Worm (Caenorhabditis elegans): Measurements from ENCODE around the gene Y15E3A.4.
A peak's percentile ranks its signal among the peaks of the same experiment; 100 is the strongest.

Gene Y15E3A.4

ce11 chrX:15347680-15348079 is 16.9 kb downstream of the Y15E3A.4 start:
- TF ChIP-seq tab-1 (GFP tag; IDR thresholded peaks at IDR 0.05) (peak; percentile 82), ztf-23 (GFP tag; IDR thresholded peaks at IDR 0.05) (no peak), flt-1 (GFP tag; IDR thresholded peaks at IDR 0.05) (peak; percentile 68), cog-1 (tag; optimal IDR thresholded peaks at IDR 0.05) (peak; percentile 90), ref-1 (GFP tag; conservative IDR thresholded peaks at IDR 0.05) (no peak)

DNA sequence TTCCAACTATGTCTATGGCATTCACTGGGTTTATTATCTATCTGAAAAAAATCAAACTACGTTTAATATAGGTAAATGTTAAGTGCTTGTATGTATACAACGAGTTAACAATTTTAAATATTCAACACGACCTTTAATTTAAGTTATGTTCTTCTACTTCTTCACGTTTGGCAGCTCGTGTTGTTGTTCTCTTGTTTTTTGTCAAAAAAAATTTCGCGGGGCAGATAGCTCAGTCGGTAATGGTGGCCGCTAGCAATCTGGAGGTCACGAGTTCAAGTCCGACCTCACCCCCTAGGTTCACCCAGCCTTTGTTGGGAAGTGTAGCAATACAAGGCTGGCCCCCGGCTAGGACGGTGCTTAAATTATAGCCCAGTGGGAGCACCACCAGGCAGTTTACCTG is 22.1 kb downstream of the Y15E3A.4 start:
- TF ChIP-seq cog-1 (tag; optimal IDR thresholded peaks at IDR 0.05) (no peak), ref-1 (GFP tag; conservative IDR thresholded peaks at IDR 0.05) (no peak), tab-1 (GFP tag; IDR thresholded peaks at IDR 0.05) (no peak), T22C8.4 (GFP tag; IDR thresholded peaks at IDR 0.05) (no peak), med-1 (GFP tag; optimal IDR thresholded peaks at IDR 0.05; ENCODE audit: insufficient read depth) (no peak), ztf-29 (GFP tag; IDR thresholded peaks at IDR 0.05) (no peak), klf-2 (GFP tag; conservative IDR thresholded peaks at IDR 0.05) (no peak), flt-1 (GFP tag; IDR thresholded peaks at IDR 0.05) (no peak), ztf-23 (GFP tag; IDR thresholded peaks at IDR 0.05) (no peak)

DNA sequence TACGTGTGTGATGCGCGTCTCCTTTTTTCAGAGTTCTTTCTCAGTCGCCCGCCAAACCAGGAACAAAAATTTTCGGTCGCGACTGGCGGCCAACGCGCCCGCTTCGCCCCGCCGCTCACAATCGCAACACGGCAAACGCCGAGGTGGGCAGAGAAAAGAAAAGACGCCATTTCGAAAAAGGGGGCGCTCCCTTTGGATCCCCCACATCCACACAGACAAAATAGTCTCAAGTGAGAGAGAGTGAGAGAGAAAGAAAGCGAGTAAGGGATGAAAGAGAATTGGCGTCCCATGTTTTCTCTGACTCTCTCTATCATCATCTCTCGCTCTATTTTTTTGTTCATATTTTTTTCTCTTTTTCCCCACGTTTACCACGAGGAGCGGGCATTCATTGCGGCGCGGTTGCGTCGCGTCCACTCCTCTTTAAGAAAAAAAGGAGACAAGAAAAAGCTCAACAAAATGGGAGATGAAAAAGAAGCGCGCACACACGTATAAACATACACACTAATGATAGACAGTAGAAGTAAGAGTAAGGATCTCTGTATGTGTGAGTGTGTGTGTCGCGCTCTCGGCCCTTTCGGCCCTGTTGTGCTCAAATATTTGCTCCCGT is 23.2 kb downstream of the Y15E3A.4 start:
- TF ChIP-seq T22C8.4 (GFP tag; IDR thresholded peaks at IDR 0.05) (no peak), cog-1 (tag; optimal IDR thresholded peaks at IDR 0.05) (peak; percentile 35), ztf-23 (GFP tag; IDR thresholded peaks at IDR 0.05) (0 out of 2 replicates have a peak, but pooled peaks have one; percentile 19)

- TF ChIP-seq ztf-29 (GFP tag; IDR thresholded peaks at IDR 0.05) = no peak
- no peak for TF ChIP-seq T22C8.4 (GFP tag; IDR thresholded peaks at IDR 0.05)
- no peak for TF ChIP-seq cog-1 (tag; optimal IDR thresholded peaks at IDR 0.05)
- TF ChIP-seq flt-1 (GFP tag; IDR thresholded peaks at IDR 0.05) = no peak
- no peak for TF ChIP-seq ref-1 (GFP tag; conservative IDR thresholded peaks at IDR 0.05)
- no peak for TF ChIP-seq med-1 (GFP tag; optimal IDR thresholded peaks at IDR 0.05; ENCODE audit: insufficient read depth)
- no peak for TF ChIP-seq tab-1 (GFP tag; IDR thresholded peaks at IDR 0.05)
These were observed 24.2 kb downstream of the Y15E3A.4 start, which contains the start of gene nfki-1 for ce11 chrX:15354938-15355337. TSS of gene nfki-1 (plus strand) at chrX:15355238.

ce11 chrX:15355603-15356002 is 24.8 kb downstream of the Y15E3A.4 start:
- TF ChIP-seq klf-2 (GFP tag; conservative IDR thresholded peaks at IDR 0.05) (no peak), ztf-29 (GFP tag; IDR thresholded peaks at IDR 0.05) (no peak), ref-1 (GFP tag; conservative IDR thresholded peaks at IDR 0.05) (no peak)

DNA sequence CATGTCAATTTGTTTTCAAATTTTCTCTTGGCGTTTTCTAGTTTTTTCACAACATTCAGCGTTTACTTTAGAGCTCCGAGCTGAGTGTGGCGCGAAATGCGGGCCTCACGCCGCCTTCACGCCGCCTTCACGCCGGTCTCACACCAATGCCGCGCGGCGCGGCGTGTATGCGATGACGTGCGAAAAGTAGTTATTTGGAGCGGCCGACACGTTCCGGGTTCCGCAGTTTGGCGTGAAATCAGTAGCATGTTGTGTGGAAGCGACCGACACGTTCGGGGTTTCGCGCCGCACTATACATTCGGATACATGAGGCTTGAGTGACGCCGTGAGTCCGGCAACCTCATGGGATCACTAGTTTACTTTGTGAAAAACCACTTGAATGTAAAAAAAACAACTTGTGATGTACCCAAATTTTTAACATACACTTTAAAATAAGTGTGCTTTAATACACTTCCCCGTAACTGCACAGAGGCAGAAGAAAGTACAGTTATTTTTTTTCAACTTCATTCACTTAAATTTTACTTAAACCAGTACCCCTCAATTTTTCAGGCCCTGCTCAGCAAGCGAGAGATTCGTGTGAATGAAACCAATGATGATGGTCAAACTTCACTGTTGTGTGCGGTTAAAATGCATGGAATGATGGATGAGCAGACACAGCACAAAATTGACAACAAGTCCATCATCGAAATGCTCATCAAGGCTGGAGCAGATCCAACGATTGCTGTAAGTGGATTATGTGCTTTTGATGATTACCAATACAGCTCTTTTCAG is 31.6 kb downstream of the Y15E3A.4 start:
- TF ChIP-seq flt-1 (GFP tag; IDR thresholded peaks at IDR 0.05) = no peak
- TF ChIP-seq tab-1 (GFP tag; IDR thresholded peaks at IDR 0.05) = no peak
- TF ChIP-seq med-1 (GFP tag; optimal IDR thresholded peaks at IDR 0.05; ENCODE audit: insufficient read depth) = no peak
- no peak for TF ChIP-seq ztf-23 (GFP tag; IDR thresholded peaks at IDR 0.05)
- no peak for TF ChIP-seq klf-2 (GFP tag; conservative IDR thresholded peaks at IDR 0.05)
- no peak for TF ChIP-seq ztf-29 (GFP tag; IDR thresholded peaks at IDR 0.05)

DNA sequence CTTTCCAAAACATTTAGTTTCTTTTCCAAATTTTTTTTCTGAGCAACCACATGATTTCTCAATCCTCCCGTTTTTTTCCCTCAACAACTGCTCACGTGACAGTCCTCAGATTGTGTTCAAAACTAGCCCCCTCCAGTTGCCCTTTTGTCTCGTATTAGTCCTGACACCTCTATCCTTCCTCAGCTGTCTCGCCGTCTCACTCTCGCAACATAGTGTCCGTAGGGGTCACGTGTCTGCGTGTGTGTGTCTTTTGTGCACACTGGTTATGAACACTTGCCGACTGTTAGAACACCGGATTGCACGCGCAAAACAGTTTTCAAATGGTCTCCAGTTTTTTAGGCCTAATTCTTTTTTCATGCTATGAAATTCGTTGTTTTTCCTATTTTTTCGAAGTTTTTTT is 34.5 kb downstream of the Y15E3A.4 start:
- peak; percentile 32 for TF ChIP-seq cog-1 (tag; optimal IDR thresholded peaks at IDR 0.05)
- no peak for TF ChIP-seq tab-1 (GFP tag; IDR thresholded peaks at IDR 0.05)
- no peak for TF ChIP-seq ztf-29 (GFP tag; IDR thresholded peaks at IDR 0.05)

- TF ChIP-seq ztf-29 (GFP tag; IDR thresholded peaks at IDR 0.05) (no peak), ref-1 (GFP tag; conservative IDR thresholded peaks at IDR 0.05) (no peak), T22C8.4 (GFP tag; IDR thresholded peaks at IDR 0.05) (no peak), med-1 (GFP tag; optimal IDR thresholded peaks at IDR 0.05; ENCODE audit: insufficient read depth) (no peak), tab-1 (GFP tag; IDR thresholded peaks at IDR 0.05) (no peak), klf-2 (GFP tag; conservative IDR thresholded peaks at IDR 0.05) (no peak), ztf-23 (GFP tag; IDR thresholded peaks at IDR 0.05) (no peak), cog-1 (tag; optimal IDR thresholded peaks at IDR 0.05) (no peak), flt-1 (GFP tag; IDR thresholded peaks at IDR 0.05) (no peak)
These were observed 35.0 kb downstream of the Y15E3A.4 start, which contains the start of gene C33A11.2 for ce11 chrX:15365767-15366177. TSS of gene C33A11.2 (plus strand) at chrX:15365992.

ce11 chrX:15372772-15373171 is 42.0 kb downstream of the Y15E3A.4 start:
- TF ChIP-seq tab-1 (GFP tag; IDR thresholded peaks at IDR 0.05) (no peak), cog-1 (tag; optimal IDR thresholded peaks at IDR 0.05) (no peak), klf-2 (GFP tag; conservative IDR thresholded peaks at IDR 0.05) (no peak), flt-1 (GFP tag; IDR thresholded peaks at IDR 0.05) (no peak), med-1 (GFP tag; optimal IDR thresholded peaks at IDR 0.05; ENCODE audit: insufficient read depth) (no peak), ref-1 (GFP tag; conservative IDR thresholded peaks at IDR 0.05) (no peak), ztf-23 (GFP tag; IDR thresholded peaks at IDR 0.05) (no peak), ztf-29 (GFP tag; IDR thresholded peaks at IDR 0.05) (no peak), T22C8.4 (GFP tag; IDR thresholded peaks at IDR 0.05) (no peak)

DNA sequence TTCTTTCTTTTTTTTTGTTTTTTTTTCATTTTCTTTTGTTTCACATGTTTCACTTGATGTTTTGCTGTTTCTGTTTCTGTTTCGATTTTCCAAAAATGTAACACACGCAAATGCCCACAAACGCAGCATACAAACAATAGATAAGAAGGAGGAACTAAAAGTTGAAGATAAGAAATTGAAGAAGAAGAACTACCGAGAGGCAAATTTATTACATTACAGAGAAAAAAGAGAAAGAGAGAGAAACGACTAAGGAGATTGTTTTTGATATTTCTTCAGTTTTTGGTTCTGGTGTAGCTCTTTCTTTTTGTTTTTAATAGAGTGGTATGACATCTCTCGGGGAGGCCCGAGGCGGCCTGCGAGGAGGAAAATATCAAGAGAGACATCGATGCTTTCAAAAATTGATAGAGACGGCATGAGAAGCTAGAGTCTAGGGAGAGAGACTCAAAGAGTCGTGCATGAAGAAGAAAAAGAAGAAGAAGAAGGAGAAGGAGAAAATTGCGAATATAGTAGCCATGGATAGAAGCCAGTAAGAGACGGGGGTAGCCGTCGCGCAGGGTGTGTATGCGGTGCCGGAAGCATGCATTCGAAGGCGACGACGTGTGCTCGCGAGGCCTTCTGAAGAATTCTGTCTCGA is 42.8 kb downstream of the Y15E3A.4 start:
- TF ChIP-seq ref-1 (GFP tag; conservative IDR thresholded peaks at IDR 0.05) = no peak
- no peak for TF ChIP-seq med-1 (GFP tag; optimal IDR thresholded peaks at IDR 0.05; ENCODE audit: insufficient read depth)
- TF ChIP-seq flt-1 (GFP tag; IDR thresholded peaks at IDR 0.05) = no peak
- TF ChIP-seq ztf-23 (GFP tag; IDR thresholded peaks at IDR 0.05) = no peak
- no peak for TF ChIP-seq cog-1 (tag; optimal IDR thresholded peaks at IDR 0.05)
- no peak for TF ChIP-seq tab-1 (GFP tag; IDR thresholded peaks at IDR 0.05)
- no peak for TF ChIP-seq ztf-29 (GFP tag; IDR thresholded peaks at IDR 0.05)
- no peak for TF ChIP-seq klf-2 (GFP tag; conservative IDR thresholded peaks at IDR 0.05)
- no peak for TF ChIP-seq T22C8.4 (GFP tag; IDR thresholded peaks at IDR 0.05)

All from whole organism, midembryonic.